Fruit fly (Drosophila melanogaster) whole organism, embryonic: ENCODE results near the gene CG14947.
A peak's percentile ranks its signal among the peaks of the same experiment; 100 is the strongest.

Source experiments
- Bgb ChIP-seq: fragments of 200-800 bp; sonication (Bioruptor generic); IDR thresholded peaks from 2 replicates; pipeline ENCODE4 v1.3.6; 2022; ENCODE audit warnings: missing biosample characterization, missing genetic modification characterization; ENCODE audit not compliant: partially characterized antibody
- C15 ChIP-seq: fragments of 200-800 bp; sonication (Bioruptor generic); IDR thresholded peaks from 3 replicates; pipeline ENCODE4 v1.3.6; 2022; ENCODE audit warnings: missing biosample characterization, missing genetic modification characterization
- CG10543 ChIP-seq: fragments of 200-800 bp; sonication (Bioruptor generic); optimal IDR thresholded peaks from 3 replicates; lab custom pipeline; 2017; ENCODE audit warnings: missing biosample characterization, mild to moderate bottlenecking, missing genetic modification characterization, moderate library complexity
- CG11723 ChIP-seq: fragments of 200-800 bp; sonication (Bioruptor generic); optimal IDR thresholded peaks from 2 replicates; lab custom pipeline; 2017; ENCODE audit warnings: missing biosample characterization, mild to moderate bottlenecking, missing genetic modification characterization
- CG13624 ChIP-seq: fragments of 200-800 bp; sonication (Bioruptor generic); optimal IDR thresholded peaks from 2 replicates; lab custom pipeline; 2016; ENCODE audit warnings: missing biosample characterization, missing genetic modification characterization
- CG14667 ChIP-seq: fragments of 200-800 bp; sonication (Bioruptor generic); IDR thresholded peaks from 2 replicates; pipeline ENCODE4 v1.3.6; 2022; ENCODE audit warnings: missing biosample characterization, missing genetic modification characterization
- CG14710 ChIP-seq: fragments of 200-800 bp; sonication (Bioruptor generic); optimal IDR thresholded peaks from 3 replicates; lab custom pipeline; 2019; ENCODE audit warnings: missing biosample characterization, mild to moderate bottlenecking, missing genetic modification characterization, moderate library complexity
- CG16813 ChIP-seq: fragments of 200-800 bp; sonication (Bioruptor generic); IDR thresholded peaks from 3 replicates; pipeline ENCODE4 v1.3.6; 2022; ENCODE audit warnings: missing biosample characterization, missing genetic modification characterization; ENCODE audit not compliant: partially characterized antibody
- CG16815 ChIP-seq: fragments of 200-800 bp; sonication (Bioruptor generic); optimal IDR thresholded peaks from 3 replicates; lab custom pipeline; 2017; ENCODE audit warnings: missing biosample characterization, mild to moderate bottlenecking, missing genetic modification characterization
- CG2116 ChIP-seq: fragments of 200-800 bp; sonication (Bioruptor generic); optimal IDR thresholded peaks from 3 replicates; lab custom pipeline; 2018; ENCODE audit warnings: missing biosample characterization, mild to moderate bottlenecking, missing genetic modification characterization
- CG2202 ChIP-seq: fragments of 200-800 bp; sonication (Bioruptor generic); optimal IDR thresholded peaks from 2 replicates; lab custom pipeline; 2018; ENCODE audit warnings: missing biosample characterization, mild to moderate bottlenecking, missing genetic modification characterization
- CG34224 ChIP-seq: fragments of 200-800 bp; sonication (Bioruptor generic); IDR thresholded peaks from 3 replicates; pipeline ENCODE4 v1.3.6; 2022; ENCODE audit warnings: missing biosample characterization, missing genetic modification characterization; ENCODE audit not compliant: partially characterized antibody
- CG34422 ChIP-seq: fragments of 200-800 bp; sonication (Bioruptor generic); IDR thresholded peaks from 3 replicates; pipeline ENCODE4 v1.3.6; 2022; ENCODE audit warnings: missing biosample characterization, missing genetic modification characterization
- CG4282 ChIP-seq: fragments of 200-800 bp; sonication (Bioruptor generic); optimal IDR thresholded peaks from 2 replicates; lab custom pipeline; 2016; ENCODE audit warnings: missing biosample characterization, missing genetic modification characterization
- CG4617 ChIP-seq: fragments of 200-800 bp; sonication (Bioruptor generic); optimal IDR thresholded peaks from 3 replicates; lab custom pipeline; 2016; ENCODE audit warnings: missing biosample characterization, missing genetic modification characterization, borderline replicate concordance
- Dll ChIP-seq: fragments of 200-800 bp; sonication (Bioruptor generic); IDR thresholded peaks from 4 replicates; pipeline ENCODE4 v1.3.6; 2022; ENCODE audit warnings: missing biosample characterization, missing genetic modification characterization; ENCODE audit not compliant: partially characterized antibody
- Dp ChIP-seq: fragments of 200-800 bp; sonication (Bioruptor generic); optimal IDR thresholded peaks from 2 replicates; lab custom pipeline; 2018; ENCODE audit warnings: missing biosample characterization, mild to moderate bottlenecking, missing genetic modification characterization, moderate library complexity
- HmgZ ChIP-seq: fragments of 200-800 bp; sonication (Bioruptor generic); optimal IDR thresholded peaks from 2 replicates; lab custom pipeline; 2018; ENCODE audit warnings: missing biosample characterization, mild to moderate bottlenecking, missing genetic modification characterization
- Lim3 ChIP-seq: fragments of 200-800 bp; sonication (Bioruptor generic); IDR thresholded peaks from 2 replicates; pipeline ENCODE4 v1.3.6; 2022; ENCODE audit warnings: missing biosample characterization, missing genetic modification characterization
- MESR4 ChIP-seq: fragments of 200-800 bp; sonication (Bioruptor generic); optimal IDR thresholded peaks from 2 replicates; lab custom pipeline; 2018; ENCODE audit warnings: missing biosample characterization, mild to moderate bottlenecking, missing genetic modification characterization, moderate library complexity
- Med ChIP-seq: fragments of 200-800 bp; sonication (Bioruptor generic); peaks from one replicate; lab custom pipeline; 2016; ENCODE audit warnings: missing biosample characterization, missing genetic modification characterization, mild to moderate bottlenecking, inconsistent platforms, moderate library complexity
- NC2α ChIP-seq: fragments of 200-800 bp; sonication (Bioruptor generic); optimal IDR thresholded peaks from 2 replicates; lab custom pipeline; 2016; ENCODE audit warnings: missing biosample characterization, missing genetic modification characterization
- Opbp ChIP-seq: fragments of 200-800 bp; sonication (Bioruptor generic); IDR thresholded peaks from 3 replicates; pipeline ENCODE4 v1.3.6; 2022; ENCODE audit warnings: missing biosample characterization, missing genetic modification characterization; ENCODE audit not compliant: partially characterized antibody
- Ptx1 ChIP-seq: fragments of 200-800 bp; sonication (Bioruptor generic); IDR thresholded peaks from 2 replicates; pipeline ENCODE4 v1.3.6; 2022; ENCODE audit warnings: missing biosample characterization, missing genetic modification characterization
- Sry-β ChIP-seq: fragments of 200-800 bp; sonication (Bioruptor generic); optimal IDR thresholded peaks from 2 replicates; lab custom pipeline; 2018; ENCODE audit warnings: missing biosample characterization, mild to moderate bottlenecking, missing genetic modification characterization, moderate library complexity
- Sry-δ ChIP-seq: fragments of 200-800 bp; sonication (Bioruptor generic); optimal IDR thresholded peaks from 2 replicates; lab custom pipeline; 2016; ENCODE audit warnings: missing biosample characterization, missing genetic modification characterization
- ara ChIP-seq: fragments of 200-800 bp; sonication (Bioruptor generic); IDR thresholded peaks from 2 replicates; pipeline ENCODE4 v1.3.6; 2022; ENCODE audit warnings: missing biosample characterization, missing genetic modification characterization
- ato ChIP-seq: fragments of 200-800 bp; sonication (Bioruptor generic); IDR thresholded peaks from 2 replicates; pipeline ENCODE4 v1.3.6; 2022; ENCODE audit warnings: missing biosample characterization, missing genetic modification characterization; ENCODE audit not compliant: partially characterized antibody
- bbx ChIP-seq: fragments of 200-800 bp; sonication (Bioruptor generic); IDR thresholded peaks from 2 replicates; pipeline ENCODE4 v1.3.6; 2022; ENCODE audit warnings: missing biosample characterization, missing genetic modification characterization; ENCODE audit not compliant: partially characterized antibody
- bigmax ChIP-seq: fragments of 200-800 bp; sonication (Bioruptor generic); optimal IDR thresholded peaks from 2 replicates; lab custom pipeline; 2018; ENCODE audit warnings: missing biosample characterization, mild to moderate bottlenecking, missing genetic modification characterization
- crol ChIP-seq: fragments of 200-800 bp; sonication (Bioruptor generic); IDR thresholded peaks from 2 replicates; pipeline ENCODE4 v1.3.6; 2022; ENCODE audit warnings: missing biosample characterization, missing genetic modification characterization
- crp ChIP-seq, 2 experiments: fragments of 200-800 bp; sonication (Bioruptor generic); optimal IDR thresholded peaks; 2 replicates in 1 of 2; 3 replicates in 1 of 2; lab custom pipeline; 2017; ENCODE audit warnings: missing biosample characterization in 2 of 2, missing genetic modification characterization in 2 of 2, mild to moderate bottlenecking in 1 of 2, moderate library complexity in 1 of 2
- dysf ChIP-seq: fragments of 200-800 bp; sonication (Bioruptor generic); IDR thresholded peaks from 3 replicates; pipeline ENCODE4 v1.3.6; 2022; ENCODE audit warnings: missing biosample characterization, missing genetic modification characterization
- ewg ChIP-seq: fragments of 200-800 bp; sonication (Bioruptor generic); optimal IDR thresholded peaks from 3 replicates; lab custom pipeline; 2017; ENCODE audit warnings: mild to moderate bottlenecking, missing biosample characterization, missing genetic modification reagents, missing genetic modification characterization
- eyg ChIP-seq: fragments of 200-800 bp; sonication (Bioruptor generic); optimal IDR thresholded peaks from 3 replicates; lab custom pipeline; 2016; ENCODE audit warnings: missing biosample characterization, missing genetic modification characterization
- gfzf ChIP-seq: fragments of 200-800 bp; sonication (Bioruptor generic); optimal IDR thresholded peaks from 2 replicates; lab custom pipeline; 2016; ENCODE audit warnings: missing biosample characterization, mild to moderate bottlenecking, missing genetic modification characterization, moderate library complexity
- grn ChIP-seq: fragments of 200-800 bp; sonication (Bioruptor generic); optimal IDR thresholded peaks from 3 replicates; lab custom pipeline; 2017; ENCODE audit warnings: missing biosample characterization, missing genetic modification characterization
- hb ChIP-seq: fragments of 200-800 bp; sonication (Bioruptor generic); IDR thresholded peaks from 3 replicates; pipeline ENCODE4 v1.3.6; 2022; ENCODE audit warnings: missing biosample characterization, missing genetic modification characterization; ENCODE audit not compliant: partially characterized antibody
- kni ChIP-seq: fragments of 200-800 bp; sonication (Bioruptor generic); optimal IDR thresholded peaks from 3 replicates; lab custom pipeline; 2017; ENCODE audit warnings: mild to moderate bottlenecking, missing biosample characterization, missing genetic modification reagents, missing genetic modification characterization
- knrl ChIP-seq: fragments of 200-800 bp; sonication (Bioruptor generic); IDR thresholded peaks from 3 replicates; pipeline ENCODE4 v1.3.6; 2022; ENCODE audit warnings: missing biosample characterization, missing genetic modification characterization; ENCODE audit not compliant: partially characterized antibody
- lab ChIP-seq: fragments of 200-800 bp; sonication (Bioruptor generic); optimal IDR thresholded peaks from 3 replicates; lab custom pipeline; 2017; ENCODE audit warnings: missing biosample characterization, missing genetic modification characterization, mild to moderate bottlenecking, moderate library complexity, missing genetic modification reagents
- nau ChIP-seq: fragments of 200-800 bp; sonication (Bioruptor generic); optimal IDR thresholded peaks from 3 replicates; lab custom pipeline; 2017; ENCODE audit warnings: missing biosample characterization, mild to moderate bottlenecking, missing genetic modification characterization, missing genetic modification reagents
- nerfin-1 ChIP-seq: fragments of 200-800 bp; sonication (Bioruptor generic); optimal IDR thresholded peaks from 3 replicates; lab custom pipeline; 2019; ENCODE audit warnings: missing biosample characterization, mild to moderate bottlenecking, missing genetic modification characterization, moderate library complexity
- onecut ChIP-seq: fragments of 200-800 bp; sonication (Bioruptor generic); IDR thresholded peaks from 2 replicates; pipeline ENCODE4 v1.3.6; 2022; ENCODE audit warnings: missing biosample characterization, missing genetic modification characterization
- psq ChIP-seq: fragments of 200-800 bp; sonication (Bioruptor generic); optimal IDR thresholded peaks from 2 replicates; lab custom pipeline; 2017; ENCODE audit warnings: missing biosample characterization, missing genetic modification characterization
- sc ChIP-seq, 3 experiments: fragments of >200 bp in 2 of 3; fragments of 200-800 bp in 1 of 3; sonication (Bioruptor generic) in 1 of 3; optimal IDR thresholded peaks; 2 replicates in 2 of 3; 3 replicates in 1 of 3; lab custom pipeline; 2017; ENCODE audit warnings: mild to moderate bottlenecking in 1 of 3, missing biosample characterization in 1 of 3, missing genetic modification characterization in 1 of 3, missing genetic modification reagents in 1 of 3
- stwl ChIP-seq: fragments of 200-800 bp; sonication (Bioruptor generic); optimal IDR thresholded peaks from 3 replicates; lab custom pipeline; 2018; ENCODE audit warnings: missing biosample characterization, mild to moderate bottlenecking, missing genetic modification characterization, moderate library complexity
- vnd ChIP-seq: fragments of 200-800 bp; sonication (Bioruptor generic); IDR thresholded peaks from 3 replicates; pipeline ENCODE4 v1.3.6; 2022; ENCODE audit warnings: missing biosample characterization, missing genetic modification characterization; ENCODE audit not compliant: partially characterized antibody

CG14947 gene

DNA sequence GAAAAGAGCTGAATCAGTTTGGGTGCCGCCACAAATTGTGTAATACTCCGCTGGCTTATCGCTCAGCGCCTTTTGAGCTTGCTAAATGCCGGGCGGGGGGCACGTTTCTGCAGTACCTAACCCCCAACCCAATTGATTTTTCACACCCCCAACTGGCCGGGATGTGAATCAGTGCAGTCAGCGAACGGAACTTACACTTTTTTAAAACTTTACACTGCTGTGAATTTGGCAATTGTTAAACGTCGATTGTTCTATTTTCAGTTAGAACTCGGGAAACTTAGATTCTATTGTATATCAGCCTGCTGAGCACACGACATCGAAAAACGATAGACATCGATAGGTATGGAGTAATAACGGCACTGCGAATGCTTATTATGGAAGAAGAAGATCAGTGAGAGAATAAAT lies 37.7 kb upstream of the CG14947 start, which contains the start of gene Tom70 (continued):
- TF ChIP-seq CG2202 (tag; lab: Kevin White, UChicago) (no peak), Med (GFP tag; lab: Kevin White, UChicago) (peak; percentile 25), Sry-δ (GFP tag; lab: Kevin White, UChicago) (peak; percentile 58), Lim3 (no peak), bigmax (GFP tag; lab: Kevin White, UChicago) (peak; percentile 95), nau (GFP tag; lab: Kevin White, UChicago) (no peak), hb (GFP tag; lab: Robert Waterston, UW) (no peak), CG4617 (GFP tag; lab: Kevin White, UChicago) (peak; percentile 57), dysf (GFP tag; lab: Robert Waterston, UW) (no peak), CG2116 (peak; percentile 43), sc (optimal IDR thresholded peaks at IDR 0.05; lab: Kevin White, UChicago) (no peak), sc (GFP tag; optimal IDR thresholded peaks at IDR 0.05; lab: Kevin White, UChicago) (no peak), NC2α (no peak), Sry-β (peak; percentile 52), MESR4 (peak; percentile 79), CG16815 (no peak), eyg (GFP tag; lab: Kevin White, UChicago) (no peak), CG16813 (GFP tag; lab: Robert Waterston, UW) (peak; percentile 51), nerfin-1 (peak; percentile 51), vnd (GFP tag; lab: Robert Waterston, UW) (peak; percentile 48; the same call in 2 of the 3 replicates), bbx (GFP tag; lab: Robert Waterston, UW) (peak; percentile 68), kni (GFP tag; lab: Kevin White, UChicago) (no peak), CG4282 (no peak), crp (GFP tag; optimal IDR thresholded peaks at IDR 0.05; lab: Kevin White, UChicago) (peak in 1 of 2 experiments; percentile 67), CG10543 (no peak), CG13624 (GFP tag; lab: Kevin White, UChicago) (peak; percentile 16), CG11723 (GFP tag; lab: Kevin White, UChicago) (no peak), stwl (peak; percentile 62), knrl (GFP tag; lab: Robert Waterston, UW) (peak; percentile 47; the same call in 1 of the 3 replicates), CG34224 (GFP tag; lab: Robert Waterston, UW) (peak; percentile 67), CG14710 (tag; lab: Kevin White, UChicago) (peak; percentile 16), psq (no peak), CG34422 (GFP tag; lab: Robert Waterston, UW) (peak; percentile 75; the same call in 1 of the 3 replicates), CG14667 (GFP tag; lab: Robert Waterston, UW) (no peak), Dp (GFP tag; lab: Kevin White, UChicago) (peak; percentile 36), Dll (GFP tag; lab: Robert Waterston, UW) (peak; percentile 63; the same call in 3 of the 4 replicates), ewg (GFP tag; lab: Kevin White, UChicago) (no peak), grn (GFP tag; lab: Kevin White, UChicago) (no peak), ara (no peak), crol (GFP tag; lab: Robert Waterston, UW) (0 out of 2 replicates have a peak, but pooled peaks have one; percentile 10), HmgZ (tag; lab: Kevin White, UChicago) (peak; percentile 19), lab (GFP tag; lab: Kevin White, UChicago) (no peak), C15 (GFP tag; lab: Robert Waterston, UW) (no peak), onecut (GFP tag; lab: Robert Waterston, UW) (peak; percentile 87), Opbp (GFP tag; lab: Robert Waterston, UW) (0 out of 3 replicates have a peak, but pooled peaks have one; percentile 30), Bgb (peak; percentile 61), ato (GFP tag; lab: Robert Waterston, UW) (0 out of 2 replicates have a peak, but pooled peaks have one; percentile 21), Ptx1 (GFP tag; lab: Robert Waterston, UW) (no peak), gfzf (GFP tag; lab: Kevin White, UChicago) (peak; percentile 3)
